Worm (Caenorhabditis elegans) whole organism, L4 larva: ENCODE results near the gene F38B6.3.

Experiments used
- D1046.2 ChIP-seq: fragments of 200-800 bp; sonication (Bioruptor generic); IDR thresholded peaks from 2 replicates; pipeline ENCODE4 v1.3.6; 2022; ENCODE audit warnings: missing genetic modification characterization, missing compliant biosample characterization
- F37D6.2 ChIP-seq: sonication (generic microtip); optimal IDR thresholded peaks from 2 replicates; lab custom pipeline; 2016; ENCODE audit warnings: mild to moderate bottlenecking, missing genetic modification characterization, missing compliant biosample characterization
- F49E8.2 ChIP-seq: sonication (generic microtip); optimal IDR thresholded peaks from 2 replicates; lab custom pipeline; 2016; ENCODE audit warnings: missing compliant biosample characterization, mild to moderate bottlenecking, missing genetic modification characterization, borderline replicate concordance
- R02D3.7 ChIP-seq: fragments of 150-350 bp; sonication (generic microtip); optimal IDR thresholded peaks from 3 replicates; lab custom pipeline; 2014; ENCODE audit warnings: missing biosample characterization, missing genetic modification characterization
- Y5F2A.4 ChIP-seq: fragments of 200-800 bp; sonication (Bioruptor generic); optimal IDR thresholded peaks from 2 replicates; lab custom pipeline; 2018; ENCODE audit warnings: mild to moderate bottlenecking, missing genetic modification characterization, missing compliant biosample characterization
- aha-1 ChIP-seq: fragments of 150-350 bp; peaks from one replicate; lab custom pipeline; 2014; ENCODE audit warnings: missing biosample characterization, missing genetic modification characterization
- ama-1 ChIP-seq: fragments of 150-350 bp; optimal IDR thresholded peaks from 2 replicates; lab custom pipeline; 2014; ENCODE audit warnings: inconsistent platforms, mixed read lengths
- arid-1 ChIP-seq: fragments of 200-800 bp; sonication (Bioruptor generic); conservative IDR thresholded peaks from 2 replicates; pipeline ENCODE4 v1.3.6; 2022; ENCODE audit warnings: missing genetic modification reagents, missing genetic modification characterization, missing compliant biosample characterization
- ceh-28 ChIP-seq: fragments of 150-350 bp; optimal IDR thresholded peaks from 2 replicates; lab custom pipeline; 2014; ENCODE audit warnings: missing biosample characterization, missing genetic modification reagents, missing genetic modification characterization
- ceh-44 ChIP-seq: fragments of 200-800 bp; sonication (Bioruptor generic); IDR thresholded peaks from 2 replicates; pipeline ENCODE4 v1.3.6; 2022; ENCODE audit warnings: missing genetic modification reagents, missing genetic modification characterization, missing compliant biosample characterization
- ceh-82 ChIP-seq: sonication (generic microtip); optimal IDR thresholded peaks from 2 replicates; lab custom pipeline; 2017; ENCODE audit warnings: missing biosample characterization, missing genetic modification characterization
- ces-1 ChIP-seq: fragments of 150-350 bp; sonication (generic microtip); optimal IDR thresholded peaks from 4 replicates; lab custom pipeline; 2014; ENCODE audit warnings: missing biosample characterization, missing genetic modification reagents, missing genetic modification characterization
- cey-2 ChIP-seq: sonication (generic microtip); optimal IDR thresholded peaks from 3 replicates; lab custom pipeline; 2017; ENCODE audit warnings: missing genetic modification characterization, mild to moderate bottlenecking, missing compliant biosample characterization, antibody characterized with exemption, borderline replicate concordance; ENCODE audit not compliant: insufficient read depth
- daf-12 ChIP-seq: fragments of 150-350 bp; optimal IDR thresholded peaks from 2 replicates; lab custom pipeline; 2014; ENCODE audit warnings: missing biosample characterization, missing genetic modification reagents, missing genetic modification characterization
- daf-16 ChIP-seq, 3 experiments: sonication (generic microtip); optimal IDR thresholded peaks; 2 replicates each; lab custom pipeline; 2016 to 2017; ENCODE audit warnings: missing genetic modification characterization in 3 of 3, missing genetic modification reagents in 3 of 3, mild to moderate bottlenecking in 2 of 3, missing compliant biosample characterization in 2 of 3, missing biosample characterization in 1 of 3, moderate library complexity in 1 of 3
- daf-8 ChIP-seq: fragments of 200-800 bp; sonication (Bioruptor generic); IDR thresholded peaks from 2 replicates; pipeline ENCODE4 v1.3.6; 2022; ENCODE audit warnings: missing genetic modification characterization, missing compliant biosample characterization
- dmd-9 ChIP-seq: fragments of 200-800 bp; sonication (Bioruptor generic); IDR thresholded peaks from 2 replicates; pipeline ENCODE4 v1.3.6; 2022; ENCODE audit warnings: missing genetic modification reagents, missing genetic modification characterization, missing compliant biosample characterization
- duxl-1 ChIP-seq: sonication (generic microtip); optimal IDR thresholded peaks from 2 replicates; lab custom pipeline; 2016; ENCODE audit warnings: mild to moderate bottlenecking, missing genetic modification characterization, moderate library complexity, missing compliant biosample characterization; ENCODE audit not compliant: poor library complexity
- egl-27 ChIP-seq: sonication (generic microtip); optimal IDR thresholded peaks from 3 replicates; lab custom pipeline; 2017; ENCODE audit warnings: missing biosample characterization, missing genetic modification reagents, missing genetic modification characterization
- fkh-10 ChIP-seq: fragments of 150-350 bp; optimal IDR thresholded peaks from 2 replicates; lab custom pipeline; 2014; ENCODE audit warnings: missing biosample characterization, missing genetic modification reagents, missing genetic modification characterization
- hlh-11 ChIP-seq: fragments of 200-800 bp; sonication (Bioruptor generic); optimal IDR thresholded peaks from 2 replicates; lab custom pipeline; 2018; ENCODE audit warnings: mild to moderate bottlenecking, missing genetic modification characterization, missing compliant biosample characterization
- hmg-1.1 ChIP-seq: fragments of 200-800 bp; sonication (Bioruptor generic); IDR thresholded peaks from 2 replicates; pipeline ENCODE4 v1.3.6; 2022; ENCODE audit warnings: missing genetic modification reagents, missing genetic modification characterization, missing compliant biosample characterization
- lin-1 ChIP-seq: fragments of 200-800 bp; sonication (Bioruptor generic); IDR thresholded peaks from 2 replicates; pipeline ENCODE4 v1.3.6; 2022; ENCODE audit warnings: missing genetic modification reagents, missing genetic modification characterization, missing compliant biosample characterization
- lin-29 ChIP-seq: fragments of 200-800 bp; sonication (Bioruptor generic); IDR thresholded peaks from 2 replicates; pipeline ENCODE4 v1.3.6; 2022; ENCODE audit warnings: missing genetic modification reagents, missing genetic modification characterization, missing compliant biosample characterization
- lin-38 ChIP-seq: fragments of 200-800 bp; sonication (Bioruptor generic); IDR thresholded peaks from 2 replicates; pipeline ENCODE4 v1.3.6; 2022; ENCODE audit warnings: missing genetic modification reagents, missing genetic modification characterization, missing compliant biosample characterization
- lin-39 ChIP-seq: fragments of 150-350 bp; optimal IDR thresholded peaks from 2 replicates; lab custom pipeline; 2014; ENCODE audit warnings: missing biosample characterization, missing genetic modification reagents, missing genetic modification characterization
- lir-3 ChIP-seq: sonication (generic microtip); optimal IDR thresholded peaks from 2 replicates; lab custom pipeline; 2016; ENCODE audit warnings: mild to moderate bottlenecking, missing genetic modification characterization, missing compliant biosample characterization
- lsy-2 ChIP-seq, 2 experiments: fragments of 150-350 bp in 1 of 2; sonication (generic microtip) in 1 of 2; optimal IDR thresholded peaks; 2 replicates each; lab custom pipeline; 2014 to 2017; ENCODE audit warnings: missing biosample characterization in 2 of 2, missing genetic modification characterization in 2 of 2
- madf-9 ChIP-seq: fragments of 200-800 bp; sonication (Bioruptor generic); conservative IDR thresholded peaks from 2 replicates; pipeline ENCODE4 v1.3.6; 2022; ENCODE audit warnings: missing genetic modification reagents, missing genetic modification characterization, missing compliant biosample characterization
- mdl-1 ChIP-seq, 2 experiments: fragments of 150-350 bp in 1 of 2; sonication (generic microtip) in 1 of 2; optimal IDR thresholded peaks; 2 replicates each; lab custom pipeline; 2014 to 2017; ENCODE audit warnings: missing biosample characterization in 2 of 2, missing genetic modification characterization in 2 of 2
- mep-1 ChIP-seq: fragments of 150-350 bp; sonication (generic microtip); optimal IDR thresholded peaks from 3 replicates; lab custom pipeline; 2014; ENCODE audit warnings: missing biosample characterization, missing genetic modification characterization
- mes-2 ChIP-seq: sonication (generic microtip); optimal IDR thresholded peaks from 2 replicates; lab custom pipeline; 2016; ENCODE audit warnings: missing genotype, mild to moderate bottlenecking, missing genetic modification characterization, missing compliant biosample characterization; ENCODE audit not compliant: poor library complexity, severe bottlenecking
- mxl-2 ChIP-seq: fragments of 200-800 bp; sonication (Bioruptor generic); conservative IDR thresholded peaks from 2 replicates; pipeline ENCODE4 v1.3.6; 2022; ENCODE audit warnings: missing genetic modification reagents, missing genetic modification characterization, missing compliant biosample characterization
- nhr-11 ChIP-seq: fragments of 150-350 bp; optimal IDR thresholded peaks from 2 replicates; lab custom pipeline; 2014; ENCODE audit warnings: missing biosample characterization, missing genetic modification characterization
- nhr-111 ChIP-seq: fragments of 200-800 bp; sonication (Bioruptor generic); optimal IDR thresholded peaks from 2 replicates; lab custom pipeline; 2018; ENCODE audit warnings: mild to moderate bottlenecking, missing genetic modification characterization, missing compliant biosample characterization
- nhr-28 ChIP-seq: fragments of 150-350 bp; optimal IDR thresholded peaks from 2 replicates; lab custom pipeline; 2014; ENCODE audit warnings: missing biosample characterization, missing genetic modification characterization
- nhr-48 ChIP-seq: sonication (generic microtip); optimal IDR thresholded peaks from 2 replicates; lab custom pipeline; 2016; ENCODE audit warnings: mild to moderate bottlenecking, missing genetic modification characterization, missing compliant biosample characterization
- nhr-6 ChIP-seq: fragments of 150-350 bp; optimal IDR thresholded peaks from 2 replicates; lab custom pipeline; 2014; ENCODE audit warnings: missing biosample characterization, missing genetic modification characterization
- pha-4 ChIP-seq, 2 experiments: fragments of 150-350 bp in 1 of 2; fragments of 200-800 bp in 1 of 2; sonication (Bioruptor generic) in 1 of 2; IDR thresholded peaks in 1 of 2; optimal IDR thresholded peaks in 1 of 2; 2 replicates each; pipeline versions ENCODE4 v1.3.6 to Lab custom; 2014 to 2022; ENCODE audit warnings: missing genetic modification characterization in 2 of 2, missing genetic modification reagents in 2 of 2, missing biosample characterization in 1 of 2, missing compliant biosample characterization in 1 of 2
- pqm-1 ChIP-seq: sonication (generic microtip); optimal IDR thresholded peaks from 2 replicates; lab custom pipeline; 2017; ENCODE audit warnings: missing biosample characterization, missing genetic modification characterization
- rbr-2 ChIP-seq: sonication (generic microtip); optimal IDR thresholded peaks from 2 replicates; lab custom pipeline; 2016; ENCODE audit warnings: missing genotype, missing genetic modification characterization, missing compliant biosample characterization
- sdz-12 ChIP-seq: fragments of 200-800 bp; sonication (Bioruptor generic); optimal IDR thresholded peaks from 2 replicates; lab custom pipeline; 2018; ENCODE audit warnings: mild to moderate bottlenecking, missing genetic modification characterization, missing compliant biosample characterization
- snpc-4 ChIP-seq: fragments of 150-350 bp; optimal IDR thresholded peaks from 2 replicates; lab custom pipeline; 2014; ENCODE audit warnings: missing biosample characterization, missing genetic modification characterization
- spr-3 ChIP-seq: fragments of 200-800 bp; sonication (Bioruptor generic); optimal IDR thresholded peaks from 2 replicates; lab custom pipeline; 2018; ENCODE audit warnings: mild to moderate bottlenecking, missing genetic modification characterization, missing compliant biosample characterization
- tra-1 ChIP-seq: fragments of 200-800 bp; sonication (Bioruptor generic); IDR thresholded peaks from 2 replicates; pipeline ENCODE4 v1.3.6; 2022; ENCODE audit warnings: missing genetic modification reagents, missing genetic modification characterization, missing compliant biosample characterization
- unc-130 ChIP-seq: sonication (generic microtip); optimal IDR thresholded peaks from 2 replicates; lab custom pipeline; 2016; ENCODE audit warnings: missing genetic modification reagents, missing genetic modification characterization, missing compliant biosample characterization
- unc-39 ChIP-seq: sonication (generic microtip); optimal IDR thresholded peaks from 2 replicates; lab custom pipeline; 2017; ENCODE audit warnings: missing biosample characterization, missing genetic modification characterization
- unc-62 ChIP-seq, 3 experiments: fragments of 150-350 bp in 1 of 3; sonication (generic microtip); optimal IDR thresholded peaks in 2 of 3; peaks in 1 of 3; 1 replicate in 1 of 3; 2 replicates in 2 of 3; lab custom pipeline; 2014 to 2017; ENCODE audit warnings: missing biosample characterization in 3 of 3, missing genetic modification characterization in 3 of 3, missing genetic modification reagents in 3 of 3, missing genotype in 1 of 3
- zfp-2 ChIP-seq: sonication (generic microtip); optimal IDR thresholded peaks from 2 replicates; lab custom pipeline; 2016; ENCODE audit warnings: mild to moderate bottlenecking, missing genetic modification characterization, missing compliant biosample characterization
- ztf-7 ChIP-seq: fragments of 150-350 bp; optimal IDR thresholded peaks from 2 replicates; lab custom pipeline; 2014; ENCODE audit warnings: missing biosample characterization, missing genetic modification characterization

The F38B6.3 gene

ce11 chrX:6742891-6743290, 49.5 kb downstream of the F38B6.3 start (continued):
- TF ChIP-seq daf-16 (GFP tag; optimal IDR thresholded peaks at IDR 0.05; lab: Kevin White, UChicago) (no peak), daf-16 (tag; optimal IDR thresholded peaks at IDR 0.05; lab: Kevin White, UChicago) (peak; percentile 69), lin-29 (GFP tag; lab: Robert Waterston, UW) (no peak), mdl-1 (tag; optimal IDR thresholded peaks at IDR 0.05; lab: Kevin White, UChicago) (peak in 1 of 2 experiments; percentile 100), mes-2 (tag; lab: Kevin White, UChicago) (peak; percentile 32), D1046.2 (no peak), lir-3 (tag; lab: Kevin White, UChicago) (no peak), egl-27 (tag; lab: Kevin White, UChicago) (no peak), ceh-44 (GFP tag; lab: Robert Waterston, UW) (no peak), zfp-2 (tag; lab: Kevin White, UChicago) (no peak), pqm-1 (tag; lab: Kevin White, UChicago) (no peak), nhr-48 (tag; lab: Kevin White, UChicago) (peak; percentile 31), hmg-1.1 (GFP tag; lab: Robert Waterston, UW) (no peak; the same call in 1 of the 2 replicates), ceh-28 (tag; lab: Kevin White, UChicago) (no peak), rbr-2 (no peak), F37D6.2 (tag; lab: Kevin White, UChicago) (no peak), lin-39 (tag; lab: Kevin White, UChicago) (no peak), nhr-6 (tag; lab: Kevin White, UChicago) (no peak), Y5F2A.4 (GFP tag; lab: Kevin White, UChicago) (no peak), daf-8 (GFP tag; lab: Robert Waterston, UW) (no peak), pha-4 (GFP tag; IDR thresholded peaks at IDR 0.05; lab: Robert Waterston, UW) (0 out of 2 replicates have a peak, but pooled peaks have one; percentile 34), pha-4 (tag; optimal IDR thresholded peaks at IDR 0.05; lab: Kevin White, UChicago) (no peak), ces-1 (GFP tag; lab: Kevin White, UChicago) (no peak), F49E8.2 (tag; lab: Kevin White, UChicago) (no peak), ztf-7 (tag; lab: Kevin White, UChicago) (no peak), aha-1 (tag; lab: Kevin White, UChicago) (peak; percentile 17), sdz-12 (GFP tag; lab: Kevin White, UChicago) (no peak), hlh-11 (tag; lab: Kevin White, UChicago) (peak; percentile 82), fkh-10 (GFP tag; lab: Kevin White, UChicago) (no peak), unc-130 (GFP tag; lab: Kevin White, UChicago) (no peak), R02D3.7 (tag; lab: Kevin White, UChicago) (no peak), lin-1 (GFP tag; lab: Robert Waterston, UW) (no peak), lin-38 (GFP tag; lab: Robert Waterston, UW) (no peak), snpc-4 (tag; lab: Kevin White, UChicago) (no peak), cey-2 (tag; lab: Kevin White, UChicago) (no peak), mep-1 (tag; lab: Kevin White, UChicago) (peak; percentile 65), madf-9 (no peak), nhr-28 (tag; lab: Kevin White, UChicago) (peak; percentile 80), arid-1 (GFP tag; lab: Robert Waterston, UW) (no peak), lsy-2 (tag; optimal IDR thresholded peaks at IDR 0.05; lab: Kevin White, UChicago) (peak; percentile 43 to 67), tra-1 (no peak), ceh-82 (tag; lab: Kevin White, UChicago) (no peak), spr-3 (GFP tag; lab: Kevin White, UChicago) (no peak), dmd-9 (GFP tag; lab: Robert Waterston, UW) (no peak), mxl-2 (peak; percentile 95), nhr-111 (GFP tag; lab: Kevin White, UChicago) (no peak), unc-39 (tag; lab: Kevin White, UChicago) (no peak), unc-62 (GFP tag; optimal IDR thresholded peaks at IDR 0.05 in 1 of 2; lab: Kevin White, UChicago) (peak in 1 of 2 experiments; percentile 98), unc-62 (tag; optimal IDR thresholded peaks at IDR 0.05; lab: Kevin White, UChicago) (no peak), daf-12 (tag; lab: Kevin White, UChicago) (no peak), duxl-1 (peak; percentile 24), ama-1 (lab: Kevin White, UChicago) (no peak), nhr-11 (peak; percentile 72)
